Fruit fly (Drosophila melanogaster) whole organism, embryonic: ENCODE results near the gene Pdi.

Experiments used
- Awh ChIP-seq: fragments of 200-800 bp; sonication (Bioruptor generic); IDR thresholded peaks from 2 replicates; pipeline ENCODE4, ENCODE4 v1.3.6; 2022; ENCODE audit warnings: missing biosample characterization, missing genetic modification characterization
- Bgb ChIP-seq: fragments of 200-800 bp; sonication (Bioruptor generic); IDR thresholded peaks from 2 replicates; pipeline ENCODE4 v1.3.6; 2022; ENCODE audit warnings: missing biosample characterization, missing genetic modification characterization; ENCODE audit not compliant: partially characterized antibody
- CG10431 ChIP-seq: fragments of 200-800 bp; sonication (Bioruptor generic); optimal IDR thresholded peaks from 3 replicates; lab custom pipeline; 2018; ENCODE audit warnings: missing biosample characterization, mild to moderate bottlenecking, missing genetic modification characterization
- CG12769 ChIP-seq: fragments of 200-800 bp; sonication (Bioruptor generic); optimal IDR thresholded peaks from 2 replicates; lab custom pipeline; 2019; ENCODE audit warnings: missing biosample characterization, mild to moderate bottlenecking, missing genetic modification characterization, moderate library complexity
- CG1603 ChIP-seq: fragments of 200-800 bp; sonication (Bioruptor generic); optimal IDR thresholded peaks from 2 replicates; lab custom pipeline; 2019; ENCODE audit warnings: missing biosample characterization, mild to moderate bottlenecking, missing genetic modification characterization, moderate library complexity
- CG17186 ChIP-seq: fragments of 200-800 bp; sonication (Bioruptor generic); optimal IDR thresholded peaks from 3 replicates; lab custom pipeline; 2017; ENCODE audit warnings: missing biosample characterization, missing genetic modification reagents, missing genetic modification characterization
- CG17912 ChIP-seq: fragments of 200-800 bp; sonication (Bioruptor generic); optimal IDR thresholded peaks from 2 replicates; lab custom pipeline; 2018; ENCODE audit warnings: missing biosample characterization, mild to moderate bottlenecking, missing genetic modification characterization
- CG2116 ChIP-seq: fragments of 200-800 bp; sonication (Bioruptor generic); optimal IDR thresholded peaks from 3 replicates; lab custom pipeline; 2018; ENCODE audit warnings: missing biosample characterization, mild to moderate bottlenecking, missing genetic modification characterization
- CG2120 ChIP-seq: fragments of 200-800 bp; sonication (Bioruptor generic); optimal IDR thresholded peaks from 3 replicates; lab custom pipeline; 2016; ENCODE audit warnings: missing biosample characterization, missing genetic modification characterization
- CG30020 ChIP-seq: fragments of 200-800 bp; optimal IDR thresholded peaks from 2 replicates; lab custom pipeline; 2019; ENCODE audit warnings: missing biosample characterization, mild to moderate bottlenecking, missing genetic modification characterization, moderate library complexity
- CG32532 ChIP-seq: fragments of 200-800 bp; sonication (Bioruptor generic); IDR thresholded peaks from 2 replicates; pipeline ENCODE4 v1.3.6; 2022; ENCODE audit warnings: missing biosample characterization, missing genetic modification characterization
- CG3838 ChIP-seq: fragments of 200-800 bp; sonication (Bioruptor generic); optimal IDR thresholded peaks from 3 replicates; lab custom pipeline; 2016; ENCODE audit warnings: missing biosample characterization, missing genetic modification characterization
- CG3847 ChIP-seq: fragments of 200-800 bp; sonication (Bioruptor generic); IDR thresholded peaks from 2 replicates; pipeline ENCODE4 v1.3.6; 2022; ENCODE audit warnings: missing biosample characterization, missing genetic modification characterization
- CG4282 ChIP-seq: fragments of 200-800 bp; sonication (Bioruptor generic); optimal IDR thresholded peaks from 2 replicates; lab custom pipeline; 2016; ENCODE audit warnings: missing biosample characterization, missing genetic modification characterization
- CG4328 ChIP-seq: fragments of 200-800 bp; sonication (Bioruptor generic); optimal IDR thresholded peaks from 3 replicates; lab custom pipeline; 2017; ENCODE audit warnings: missing biosample characterization, missing genetic modification reagents, missing genetic modification characterization
- CG7928 ChIP-seq: fragments of 200-800 bp; sonication (Bioruptor generic); optimal IDR thresholded peaks from 2 replicates; lab custom pipeline; 2017; ENCODE audit warnings: missing biosample characterization, mild to moderate bottlenecking, missing genetic modification characterization
- CG7987 ChIP-seq: fragments of 200-800 bp; sonication (Bioruptor generic); optimal IDR thresholded peaks from 2 replicates; lab custom pipeline; 2018; ENCODE audit warnings: missing biosample characterization, mild to moderate bottlenecking, missing genetic modification characterization, moderate library complexity
- CG9876 ChIP-seq: fragments of 200-800 bp; sonication (Bioruptor generic); optimal IDR thresholded peaks from 2 replicates; lab custom pipeline; 2016; ENCODE audit warnings: missing biosample characterization, missing genetic modification characterization
- D19A ChIP-seq: fragments of 200-800 bp; optimal IDR thresholded peaks from 3 replicates; lab custom pipeline; 2019; ENCODE audit warnings: missing biosample characterization, mild to moderate bottlenecking, missing genetic modification characterization, moderate library complexity
- Dip2 ChIP-seq: fragments of 200-800 bp; sonication (Bioruptor generic); IDR thresholded peaks from 2 replicates; pipeline ENCODE4 v1.3.6; 2022; ENCODE audit warnings: missing biosample characterization, missing genetic modification characterization
- Dll ChIP-seq: fragments of 200-800 bp; sonication (Bioruptor generic); IDR thresholded peaks from 4 replicates; pipeline ENCODE4 v1.3.6; 2022; ENCODE audit warnings: missing biosample characterization, missing genetic modification characterization; ENCODE audit not compliant: partially characterized antibody
- E2f2 ChIP-seq: fragments of 200-800 bp; sonication (Bioruptor generic); IDR thresholded peaks from 2 replicates; pipeline ENCODE4 v1.3.6; 2022; ENCODE audit warnings: missing biosample characterization, missing genetic modification characterization
- GATAe ChIP-seq: fragments of 200-800 bp; sonication (Bioruptor generic); conservative IDR thresholded peaks from 2 replicates; pipeline ENCODE4 v1.3.6; 2022; ENCODE audit warnings: missing biosample characterization, missing genetic modification characterization
- Gug ChIP-seq: fragments of 200-800 bp; sonication (Bioruptor generic); IDR thresholded peaks from 4 replicates; pipeline ENCODE4 v1.3.6; 2022; ENCODE audit warnings: missing biosample characterization, missing genetic modification characterization
- Hr78 ChIP-seq, 2 experiments: fragments of 200-800 bp in 1 of 2; fragments of >200 bp in 1 of 2; sonication (Bioruptor generic) in 1 of 2; optimal IDR thresholded peaks; 2 replicates each; lab custom pipeline; 2017 to 2019; ENCODE audit warnings: missing biosample characterization in 2 of 2, missing genetic modification characterization in 2 of 2, mild to moderate bottlenecking in 1 of 2, moderate library complexity in 1 of 2
- Med ChIP-seq: fragments of 200-800 bp; sonication (Bioruptor generic); peaks from one replicate; lab custom pipeline; 2016; ENCODE audit warnings: missing biosample characterization, missing genetic modification characterization, mild to moderate bottlenecking, inconsistent platforms, moderate library complexity
- Nf-YC ChIP-seq: fragments of 200-800 bp; optimal IDR thresholded peaks from 3 replicates; lab custom pipeline; 2019; ENCODE audit warnings: missing biosample characterization, mild to moderate bottlenecking, missing genetic modification characterization, moderate library complexity
- Opbp ChIP-seq: fragments of 200-800 bp; sonication (Bioruptor generic); IDR thresholded peaks from 3 replicates; pipeline ENCODE4 v1.3.6; 2022; ENCODE audit warnings: missing biosample characterization, missing genetic modification characterization; ENCODE audit not compliant: partially characterized antibody
- Optix ChIP-seq: fragments of 200-800 bp; sonication (Bioruptor generic); IDR thresholded peaks from 3 replicates; pipeline ENCODE4 v1.3.6; 2022; ENCODE audit warnings: missing biosample characterization, missing genetic modification characterization
- Rfx ChIP-seq: fragments of 200-800 bp; sonication (Bioruptor generic); IDR thresholded peaks from 2 replicates; pipeline ENCODE4 v1.3.6; 2022; ENCODE audit warnings: missing biosample characterization, missing genetic modification characterization
- Rx ChIP-seq: fragments of 200-800 bp; sonication (Bioruptor generic); IDR thresholded peaks from 2 replicates; pipeline ENCODE4 v1.3.6; 2022; ENCODE audit warnings: missing biosample characterization, missing genetic modification characterization
- Side ChIP-seq: fragments of 200-800 bp; sonication (Bioruptor generic); optimal IDR thresholded peaks from 2 replicates; lab custom pipeline; 2016; ENCODE audit warnings: missing biosample characterization, missing genetic modification characterization
- Six4 ChIP-seq: fragments of 200-800 bp; sonication (Bioruptor generic); optimal IDR thresholded peaks from 2 replicates; lab custom pipeline; 2016; ENCODE audit warnings: missing biosample characterization, missing genetic modification characterization
- Spps ChIP-seq: fragments of 200-800 bp; sonication (Bioruptor generic); optimal IDR thresholded peaks from 2 replicates; lab custom pipeline; 2018; ENCODE audit warnings: missing biosample characterization, mild to moderate bottlenecking, missing genetic modification characterization
- Xrp1 ChIP-seq: fragments of 200-800 bp; sonication (Bioruptor generic); IDR thresholded peaks from 2 replicates; pipeline ENCODE4 v1.3.6; 2022; ENCODE audit warnings: missing biosample characterization, missing genetic modification characterization
- ase ChIP-seq: fragments of 200-800 bp; sonication (Bioruptor generic); IDR thresholded peaks from 3 replicates; pipeline ENCODE4 v1.3.6; 2022; ENCODE audit warnings: missing biosample characterization, missing genetic modification characterization
- ftz-f1 ChIP-seq: fragments of 200-800 bp; sonication (Bioruptor generic); optimal IDR thresholded peaks from 2 replicates; lab custom pipeline; 2016; ENCODE audit warnings: missing biosample characterization, missing genetic modification characterization
- gem ChIP-seq: fragments of 200-800 bp; sonication (Bioruptor generic); optimal IDR thresholded peaks from 2 replicates; lab custom pipeline; 2019; ENCODE audit warnings: missing biosample characterization, mild to moderate bottlenecking, missing genetic modification characterization, moderate library complexity
- ham ChIP-seq: fragments of 200-800 bp; sonication (Bioruptor generic); IDR thresholded peaks from 2 replicates; pipeline ENCODE4 v1.3.6; 2022; ENCODE audit warnings: missing biosample characterization, missing genetic modification characterization
- lmd ChIP-seq: fragments of 200-800 bp; sonication (Bioruptor generic); IDR thresholded peaks from 2 replicates; pipeline ENCODE4 v1.3.6; 2022; ENCODE audit warnings: missing biosample characterization, missing genetic modification characterization
- nerfin-1 ChIP-seq: fragments of 200-800 bp; sonication (Bioruptor generic); optimal IDR thresholded peaks from 3 replicates; lab custom pipeline; 2019; ENCODE audit warnings: missing biosample characterization, mild to moderate bottlenecking, missing genetic modification characterization, moderate library complexity
- nerfin-2 ChIP-seq: fragments of 200-800 bp; sonication (Bioruptor generic); IDR thresholded peaks from 2 replicates; pipeline ENCODE4 v1.3.6; 2022; ENCODE audit warnings: missing biosample characterization, missing genetic modification characterization; ENCODE audit not compliant: partially characterized antibody
- pho ChIP-seq: fragments of 200-800 bp; sonication (Bioruptor generic); optimal IDR thresholded peaks from 2 replicates; lab custom pipeline; 2016; ENCODE audit warnings: missing biosample characterization, missing genetic modification characterization
- sug ChIP-seq: fragments of 200-800 bp; optimal IDR thresholded peaks from 2 replicates; lab custom pipeline; 2019; ENCODE audit warnings: missing biosample characterization, mild to moderate bottlenecking, missing genetic modification characterization, moderate library complexity
- tap ChIP-seq: fragments of 200-800 bp; optimal IDR thresholded peaks from 3 replicates; lab custom pipeline; 2019; ENCODE audit warnings: missing biosample characterization, mild to moderate bottlenecking, missing genetic modification characterization, moderate library complexity
- tgo ChIP-seq: fragments of 200-800 bp; sonication (Bioruptor generic); IDR thresholded peaks from 3 replicates; pipeline ENCODE4 v1.3.6; 2022; ENCODE audit warnings: missing biosample characterization, missing genetic modification characterization
- trh ChIP-seq: fragments of 200-800 bp; sonication (Bioruptor generic); optimal IDR thresholded peaks from 2 replicates; lab custom pipeline; 2016; ENCODE audit warnings: missing biosample characterization, missing genetic modification characterization
- twi ChIP-seq: fragments of 200-800 bp; optimal IDR thresholded peaks from 2 replicates; lab custom pipeline; 2019; ENCODE audit warnings: missing biosample characterization, mild to moderate bottlenecking, missing genetic modification characterization, moderate library complexity

Gene Pdi

DNA sequence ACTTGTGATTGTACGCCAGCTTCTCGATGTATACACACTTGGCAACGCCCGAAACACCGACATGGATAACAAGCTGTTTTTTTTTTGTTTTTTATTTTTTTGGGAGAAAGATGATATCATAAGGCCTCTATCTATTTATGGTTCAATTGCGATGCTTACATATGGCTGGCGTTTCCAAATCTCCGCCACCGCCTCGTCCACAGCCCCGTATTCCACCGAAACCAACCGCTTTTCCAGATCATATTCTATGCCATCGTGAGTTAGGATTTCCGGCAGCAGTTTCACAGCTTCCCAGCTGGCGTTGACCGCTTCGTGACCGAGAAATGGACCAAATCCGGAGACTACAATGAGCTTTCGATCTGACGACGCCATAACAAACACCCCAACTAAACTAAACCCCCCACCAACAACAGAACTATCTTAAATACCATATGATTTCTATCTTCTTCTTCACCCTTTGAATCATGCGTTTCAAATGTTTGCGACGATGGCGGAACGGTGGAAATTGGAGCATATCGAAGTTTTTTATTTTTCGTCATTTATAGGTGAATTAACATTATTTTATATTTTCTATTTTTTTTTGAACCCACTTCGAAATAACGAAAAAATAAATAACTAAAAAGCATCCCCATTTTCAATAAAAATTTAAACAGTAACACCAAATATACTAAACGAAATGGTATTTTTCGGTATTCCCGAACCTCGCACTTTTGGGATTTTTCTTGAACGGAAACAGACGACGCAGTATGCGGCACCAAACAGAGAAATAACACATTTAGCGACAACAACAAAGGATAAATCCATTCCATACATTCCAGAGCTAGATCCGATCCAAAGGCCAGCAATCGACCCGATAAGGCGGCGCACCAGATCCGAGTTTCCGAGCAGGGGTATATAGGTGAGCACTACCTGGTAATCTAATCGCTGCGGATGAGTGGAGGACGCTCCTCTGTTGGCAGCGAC is 1.3 kb upstream of the Pdi start, which contains the start of the genes CG32147 and Pex3 (continued):
- TF ChIP-seq Opbp (GFP tag; lab: Robert Waterston, UW), result 0 out of 3 replicates have a peak, but pooled peaks have one; percentile 14
- TF ChIP-seq CG17912, result no peak
- no peak for TF ChIP-seq CG4328
- TF ChIP-seq Gug (GFP tag; lab: Robert Waterston, UW), result no peak
- no peak for TF ChIP-seq Spps (tag; lab: Kevin White, UChicago)
- TF ChIP-seq sug (tag; lab: Kevin White, UChicago), result peak; percentile 92
- no peak for TF ChIP-seq CG7987 (GFP tag; lab: Kevin White, UChicago)
- peak; percentile 36; the same call in 1 of the 2 replicates for TF ChIP-seq GATAe (GFP tag; lab: Robert Waterston, UW)
- TF ChIP-seq Bgb (GFP tag; lab: Robert Waterston, UW), result peak; percentile 41; the same call in 1 of the 2 replicates
- no peak for TF ChIP-seq tap (tag; lab: Kevin White, UChicago)
- TF ChIP-seq D19A (tag; lab: Kevin White, UChicago), result peak; percentile 39
- no peak for TF ChIP-seq lmd
- TF ChIP-seq Rfx (GFP tag; lab: Robert Waterston, UW), result peak; percentile 7; the same call in 1 of the 2 replicates
- TF ChIP-seq CG4282, result no peak
- no peak for TF ChIP-seq nerfin-2 (GFP tag; lab: Robert Waterston, UW)
- TF ChIP-seq CG17186 (GFP tag; lab: Kevin White, UChicago), result no peak
- TF ChIP-seq CG30020, result peak; percentile 88
- TF ChIP-seq CG2120 (GFP tag; lab: Kevin White, UChicago), result peak; percentile 7
- TF ChIP-seq CG1603 (tag; lab: Kevin White, UChicago), result peak; percentile 89
- TF ChIP-seq Dll, result peak; percentile 35; the same call in 1 of the 4 replicates
- no peak for TF ChIP-seq Dip2 (GFP tag; lab: Robert Waterston, UW)
- no peak for TF ChIP-seq Nf-YC (tag; lab: Kevin White, UChicago)
- peak; percentile 16 for TF ChIP-seq gem (tag; lab: Kevin White, UChicago)
- TF ChIP-seq Six4 (GFP tag; lab: Kevin White, UChicago), result no peak
- TF ChIP-seq Xrp1 (GFP tag; lab: Robert Waterston, UW), result no peak
- TF ChIP-seq CG10431 (GFP tag; lab: Kevin White, UChicago), result no peak
- no peak for TF ChIP-seq Awh (GFP tag; lab: Robert Waterston, UW)
- peak; percentile 35 for TF ChIP-seq CG12769 (tag; lab: Kevin White, UChicago)
- no peak for TF ChIP-seq Optix
- no peak for TF ChIP-seq CG7928 (GFP tag; lab: Kevin White, UChicago)
- no peak for TF ChIP-seq Side (GFP tag; lab: Kevin White, UChicago)
- peak; percentile 52 for TF ChIP-seq E2f2 (GFP tag; lab: Robert Waterston, UW)
- TF ChIP-seq CG32532, result 0 out of 2 replicates have a peak, but pooled peaks have one; percentile 21
- TF ChIP-seq CG9876, result no peak
- TF ChIP-seq ase (GFP tag; lab: Robert Waterston, UW), result no peak
- TF ChIP-seq pho (GFP tag; lab: Kevin White, UChicago), result no peak
- TF ChIP-seq ham (GFP tag; lab: Robert Waterston, UW), result no peak
- peak; percentile 17 for TF ChIP-seq twi
- peak; percentile 80 for TF ChIP-seq Med
- no peak for TF ChIP-seq tgo (GFP tag; lab: Robert Waterston, UW)
- no peak for TF ChIP-seq CG3838
- peak in 1 of 2 experiments; percentile 37 for TF ChIP-seq Hr78 (GFP tag; optimal IDR thresholded peaks at IDR 0.05; lab: Kevin White, UChicago)
- TF ChIP-seq nerfin-1 (tag; lab: Kevin White, UChicago), result peak; percentile 3
- peak; percentile 58 for TF ChIP-seq CG2116
- no peak for TF ChIP-seq Rx (GFP tag; lab: Robert Waterston, UW)
- TF ChIP-seq ftz-f1 (GFP tag; lab: Kevin White, UChicago), result no peak
- TF ChIP-seq CG3847 (GFP tag; lab: Robert Waterston, UW), result no peak
- no peak for TF ChIP-seq trh (GFP tag; lab: Kevin White, UChicago)
